Worm (Caenorhabditis elegans) whole organism, L1 larva: ENCODE measurements around the gene C09B8.3.

Experiments
- C16A3.4 ChIP-seq: fragments of 150-350 bp; optimal IDR thresholded peaks from 2 replicates; lab custom pipeline; 2014; ENCODE audit warnings: missing biosample characterization, missing genetic modification characterization
- aly-2 ChIP-seq: fragments of 150-350 bp; optimal IDR thresholded peaks from 2 replicates; lab custom pipeline; 2014; ENCODE audit warnings: missing biosample characterization, missing genetic modification characterization
- ama-1 ChIP-seq: fragments of 150-350 bp; optimal IDR thresholded peaks from 2 replicates; lab custom pipeline; 2014
- blmp-1 ChIP-seq: fragments of 150-350 bp; optimal IDR thresholded peaks from 2 replicates; lab custom pipeline; 2014; ENCODE audit warnings: missing biosample characterization, missing genetic modification characterization
- fos-1 ChIP-seq: fragments of 150-350 bp; optimal IDR thresholded peaks from 2 replicates; lab custom pipeline; 2014; ENCODE audit warnings: missing biosample characterization, missing genetic modification characterization
- nhr-12 ChIP-seq: sonication (generic microtip); optimal IDR thresholded peaks from 2 replicates; lab custom pipeline; 2017; ENCODE audit warnings: missing biosample characterization, missing genetic modification characterization
- nhr-20 ChIP-seq: sonication (generic microtip); optimal IDR thresholded peaks from 2 replicates; lab custom pipeline; 2016; ENCODE audit warnings: mild to moderate bottlenecking, missing genetic modification characterization, missing compliant biosample characterization
- nhr-237 ChIP-seq: fragments of 150-350 bp; optimal IDR thresholded peaks from 2 replicates; lab custom pipeline; 2014; ENCODE audit warnings: missing biosample characterization, missing genetic modification characterization
- pqm-1 ChIP-seq: sonication (generic microtip); optimal IDR thresholded peaks from 3 replicates; lab custom pipeline; 2017; ENCODE audit warnings: missing biosample characterization, missing genetic modification characterization
- unc-130 ChIP-seq: fragments of 150-350 bp; optimal IDR thresholded peaks from 2 replicates; lab custom pipeline; 2017; ENCODE audit warnings: missing biosample characterization, missing genetic modification characterization, inconsistent platforms
- ztf-11 ChIP-seq, 2 experiments: sonication (generic microtip); optimal IDR thresholded peaks; 2 replicates each; lab custom pipeline; 2016 to 2017; ENCODE audit warnings: missing genetic modification characterization in 2 of 2, missing biosample characterization in 1 of 2, missing compliant biosample characterization in 1 of 2

DNA sequence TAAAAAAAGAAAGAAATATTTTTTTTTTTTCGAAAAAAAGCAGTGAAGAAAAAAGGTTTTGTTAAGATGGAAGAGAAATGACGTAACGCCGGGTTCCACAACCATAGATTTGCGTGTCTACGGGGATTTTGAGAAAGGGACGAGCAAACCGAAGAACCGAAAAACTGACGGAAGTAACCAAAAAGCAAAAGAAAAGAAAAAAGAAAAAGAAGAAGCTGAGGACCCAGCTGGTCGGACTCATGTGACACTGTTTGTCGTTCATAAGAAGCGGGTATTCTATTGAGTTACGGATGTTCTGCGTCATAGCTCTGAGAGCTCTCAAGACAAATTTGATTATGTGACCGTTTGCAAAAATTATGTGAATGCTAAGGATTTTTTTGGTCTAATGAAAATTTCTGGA lies 27.7 kb downstream of the C09B8.3 start:
- TF ChIP-seq nhr-12 (tag; lab: Kevin White, UChicago), result no peak
- no peak for TF ChIP-seq pqm-1
- no peak for TF ChIP-seq nhr-20 (tag; lab: Kevin White, UChicago)
- TF ChIP-seq ztf-11 (tag; optimal IDR thresholded peaks at IDR 0.05; lab: Kevin White, UChicago), result no peak
- TF ChIP-seq fos-1 (tag; lab: Kevin White, UChicago), result no peak
- TF ChIP-seq unc-130 (tag; lab: Kevin White, UChicago), result no peak
- no peak for TF ChIP-seq blmp-1 (tag; lab: Kevin White, UChicago)
- TF ChIP-seq aly-2, result no peak
- TF ChIP-seq C16A3.4 (tag; lab: Kevin White, UChicago), result no peak
- TF ChIP-seq ama-1 (lab: Kevin White, UChicago), result no peak
- no peak for TF ChIP-seq nhr-237 (tag; lab: Kevin White, UChicago)
